Worm (Caenorhabditis elegans): ENCODE measurements around the gene T28A11.22.

- TF ChIP-seq dao-5 (tag; optimal IDR thresholded peaks at IDR 0.05), result no peak
- no peak for TF ChIP-seq him-1 (tag; optimal IDR thresholded peaks at IDR 0.05)
Observed at ce11 chrV:3247515-3247914, 9.9 kb upstream of the T28A11.22 start, which contains the start of gene srj-8.

Measured in whole organism, L4/young adult.